Worm (Caenorhabditis elegans) whole organism, L2 larva: ENCODE results near the gene gdh-1.
A peak's percentile ranks its signal among the peaks of the same experiment; 100 is the strongest.

Source experiments
- F13H6.1 ChIP-seq: sonication (generic microtip); optimal IDR thresholded peaks from 2 replicates; lab custom pipeline; 2016; ENCODE audit warnings: missing genetic modification characterization, missing compliant biosample characterization
- R02D3.7 ChIP-seq: fragments of 150-350 bp; optimal IDR thresholded peaks from 2 replicates; lab custom pipeline; 2014; ENCODE audit warnings: missing biosample characterization, missing genetic modification characterization
- Y55F3AM.14 ChIP-seq: fragments of 200-800 bp; sonication (Bioruptor generic); optimal IDR thresholded peaks from 2 replicates; lab custom pipeline; 2018; ENCODE audit warnings: mild to moderate bottlenecking, missing genetic modification characterization, missing compliant biosample characterization
- ZK546.5 ChIP-seq: sonication (generic microtip); optimal IDR thresholded peaks from 2 replicates; lab custom pipeline; 2017; ENCODE audit warnings: missing biosample characterization, missing genetic modification characterization
- alr-1 ChIP-seq: fragments of 150-350 bp; optimal IDR thresholded peaks from 2 replicates; lab custom pipeline; 2014; ENCODE audit warnings: missing biosample characterization, missing genetic modification characterization
- aly-2 ChIP-seq: fragments of 150-350 bp; optimal IDR thresholded peaks from 2 replicates; lab custom pipeline; 2014; ENCODE audit warnings: missing biosample characterization, missing genetic modification characterization
- ama-1 ChIP-seq: fragments of 150-350 bp; optimal IDR thresholded peaks from 2 replicates; lab custom pipeline; 2018; ENCODE audit warnings: inconsistent platforms
- ceh-16 ChIP-seq: fragments of 150-350 bp; optimal IDR thresholded peaks from 2 replicates; lab custom pipeline; 2014; ENCODE audit warnings: missing biosample characterization, missing genetic modification characterization
- ceh-82 ChIP-seq: fragments of 150-350 bp; optimal IDR thresholded peaks from 2 replicates; lab custom pipeline; 2014; ENCODE audit warnings: missing biosample characterization, missing genetic modification characterization
- crh-2 ChIP-seq: sonication (generic microtip); optimal IDR thresholded peaks from 2 replicates; lab custom pipeline; 2017; ENCODE audit warnings: missing biosample characterization, missing genetic modification characterization
- dmd-4 ChIP-seq: sonication (generic microtip); optimal IDR thresholded peaks from 2 replicates; lab custom pipeline; 2017; ENCODE audit warnings: missing biosample characterization, missing genetic modification characterization
- egl-27 ChIP-seq: sonication (generic microtip); optimal IDR thresholded peaks from 3 replicates; lab custom pipeline; 2017; ENCODE audit warnings: missing biosample characterization, missing genetic modification reagents, missing genetic modification characterization
- elt-1 ChIP-seq: fragments of 150-350 bp; optimal IDR thresholded peaks from 2 replicates; lab custom pipeline; 2014; ENCODE audit warnings: missing biosample characterization, missing genetic modification characterization
- elt-3 ChIP-seq: sonication (generic microtip); optimal IDR thresholded peaks from 2 replicates; lab custom pipeline; 2017; ENCODE audit warnings: missing biosample characterization, missing genetic modification characterization
- fos-1 ChIP-seq: fragments of 150-350 bp; optimal IDR thresholded peaks from 2 replicates; lab custom pipeline; 2014; ENCODE audit warnings: missing biosample characterization, missing genetic modification characterization
- gmeb-1 ChIP-seq: fragments of 150-350 bp; optimal IDR thresholded peaks from 2 replicates; lab custom pipeline; 2014; ENCODE audit warnings: missing biosample characterization, missing genetic modification characterization
- lin-11 ChIP-seq: fragments of 150-350 bp; sonication (generic microtip); optimal IDR thresholded peaks from 2 replicates; lab custom pipeline; 2014; ENCODE audit warnings: missing biosample characterization, missing genetic modification characterization, inconsistent platforms, mixed read lengths
- lin-13 ChIP-seq: fragments of 150-350 bp; optimal IDR thresholded peaks from 2 replicates; lab custom pipeline; 2014; ENCODE audit warnings: missing biosample characterization, missing genetic modification reagents, missing genetic modification characterization
- lin-39 ChIP-seq: fragments of 150-350 bp; optimal IDR thresholded peaks from 2 replicates; lab custom pipeline; 2014; ENCODE audit warnings: missing biosample characterization, missing genetic modification reagents, missing genetic modification characterization
- lsy-2 ChIP-seq, 2 experiments: fragments of 150-350 bp in 1 of 2; sonication (generic microtip) in 1 of 2; optimal IDR thresholded peaks; 2 replicates each; lab custom pipeline; 2014 to 2017; ENCODE audit warnings: missing biosample characterization in 2 of 2, missing genetic modification characterization in 2 of 2
- mab-5 ChIP-seq: fragments of 150-350 bp; optimal IDR thresholded peaks from 2 replicates; lab custom pipeline; 2014; ENCODE audit warnings: missing biosample characterization, missing genetic modification characterization
- mbf-1 ChIP-seq: sonication (generic microtip); optimal IDR thresholded peaks from 2 replicates; lab custom pipeline; 2017; ENCODE audit warnings: missing biosample characterization, missing genetic modification characterization
- mdl-1 ChIP-seq, 2 experiments: fragments of 150-350 bp in 1 of 2; sonication (generic microtip) in 1 of 2; optimal IDR thresholded peaks; 2 replicates each; lab custom pipeline; 2017; ENCODE audit warnings: missing biosample characterization in 2 of 2, missing genetic modification characterization in 2 of 2
- nhr-10 ChIP-seq: sonication (generic microtip); optimal IDR thresholded peaks from 2 replicates; lab custom pipeline; 2017; ENCODE audit warnings: missing biosample characterization, missing genetic modification characterization
- nhr-11 ChIP-seq: fragments of 150-350 bp; optimal IDR thresholded peaks from 2 replicates; lab custom pipeline; 2014; ENCODE audit warnings: missing biosample characterization, missing genetic modification characterization
- nhr-12 ChIP-seq: fragments of 150-350 bp; optimal IDR thresholded peaks from 2 replicates; lab custom pipeline; 2014; ENCODE audit warnings: missing biosample characterization, missing genetic modification characterization
- nhr-129 ChIP-seq: fragments of 150-350 bp; optimal IDR thresholded peaks from 2 replicates; lab custom pipeline; 2014; ENCODE audit warnings: missing biosample characterization, missing genetic modification characterization
- nhr-21 ChIP-seq: fragments of 150-350 bp; optimal IDR thresholded peaks from 2 replicates; lab custom pipeline; 2014; ENCODE audit warnings: missing biosample characterization, missing genetic modification characterization
- nhr-23 ChIP-seq: fragments of 150-350 bp; optimal IDR thresholded peaks from 2 replicates; lab custom pipeline; 2014; ENCODE audit warnings: missing biosample characterization, missing genetic modification reagents, missing genetic modification characterization
- nhr-237 ChIP-seq: fragments of 150-350 bp; optimal IDR thresholded peaks from 2 replicates; lab custom pipeline; 2014; ENCODE audit warnings: missing biosample characterization, missing genetic modification characterization
- nhr-25 ChIP-seq: fragments of 150-350 bp; sonication (generic microtip); optimal IDR thresholded peaks from 3 replicates; lab custom pipeline; 2014; ENCODE audit warnings: missing biosample characterization, missing genetic modification characterization
- nhr-6 ChIP-seq: fragments of 150-350 bp; optimal IDR thresholded peaks from 2 replicates; lab custom pipeline; 2014; ENCODE audit warnings: missing biosample characterization, missing genetic modification characterization
- nhr-77 ChIP-seq: fragments of 150-350 bp; optimal IDR thresholded peaks from 2 replicates; lab custom pipeline; 2014; ENCODE audit warnings: missing biosample characterization, missing genetic modification characterization
- peb-1 ChIP-seq: fragments of 150-350 bp; optimal IDR thresholded peaks from 2 replicates; lab custom pipeline; 2014; ENCODE audit warnings: missing biosample characterization, missing genetic modification characterization
- sem-4 ChIP-seq: fragments of 150-350 bp; optimal IDR thresholded peaks from 2 replicates; lab custom pipeline; 2014; ENCODE audit warnings: missing biosample characterization, missing genetic modification reagents, missing genetic modification characterization
- skn-1 ChIP-seq: sonication (generic microtip); optimal IDR thresholded peaks from 2 replicates; lab custom pipeline; 2017; ENCODE audit warnings: missing biosample characterization, missing genetic modification characterization
- sma-3 ChIP-seq: sonication (generic microtip); optimal IDR thresholded peaks from 2 replicates; lab custom pipeline; 2016; ENCODE audit warnings: missing genetic modification reagents, missing genetic modification characterization, missing compliant biosample characterization
- sma-9 ChIP-seq, 2 experiments: fragments of 150-350 bp in 1 of 2; sonication (generic microtip) in 1 of 2; optimal IDR thresholded peaks; 2 replicates each; lab custom pipeline; 2014 to 2016; ENCODE audit warnings: missing genetic modification characterization in 2 of 2, mild to moderate bottlenecking in 1 of 2, missing biosample characterization in 1 of 2, missing compliant biosample characterization in 1 of 2, missing genetic modification reagents in 1 of 2, moderate library complexity in 1 of 2
- snpc-4 ChIP-seq: fragments of 150-350 bp; optimal IDR thresholded peaks from 2 replicates; lab custom pipeline; 2014; ENCODE audit warnings: missing biosample characterization, missing genetic modification characterization
- unc-39 ChIP-seq: fragments of 150-350 bp; optimal IDR thresholded peaks from 2 replicates; lab custom pipeline; 2014; ENCODE audit warnings: missing biosample characterization, missing genetic modification characterization
- unc-55 ChIP-seq: fragments of 150-350 bp; sonication (generic microtip); optimal IDR thresholded peaks from 3 replicates; lab custom pipeline; 2014; ENCODE audit warnings: missing biosample characterization, missing genetic modification reagents, missing genetic modification characterization
- unc-62 ChIP-seq: fragments of 150-350 bp; optimal IDR thresholded peaks from 2 replicates; lab custom pipeline; 2014; ENCODE audit warnings: missing biosample characterization, missing genetic modification reagents, missing genetic modification characterization
- zag-1 ChIP-seq: fragments of 150-350 bp; optimal IDR thresholded peaks from 2 replicates; lab custom pipeline; 2014; ENCODE audit warnings: missing biosample characterization, missing genetic modification characterization
- ztf-1 ChIP-seq: fragments of 200-800 bp; sonication (Bioruptor generic); conservative IDR thresholded peaks from 2 replicates; pipeline ENCODE4 v1.3.6; 2022; ENCODE audit warnings: missing genetic modification characterization, missing compliant biosample characterization
- ztf-11 ChIP-seq: sonication (generic microtip); optimal IDR thresholded peaks from 2 replicates; lab custom pipeline; 2017; ENCODE audit warnings: missing biosample characterization, missing genetic modification characterization

The gdh-1 gene

ce11 chrIV:11913295-11913940 is 39.6 kb upstream of the gdh-1 start:
- TF ChIP-seq unc-62 (GFP tag; lab: Kevin White, UChicago): no peak
- no peak for TF ChIP-seq nhr-129
- no peak for TF ChIP-seq alr-1
- TF ChIP-seq gmeb-1 (tag; lab: Kevin White, UChicago): peak; percentile 12
- TF ChIP-seq fos-1 (tag; lab: Kevin White, UChicago): peak; percentile 11
- no peak for TF ChIP-seq elt-3

ce11 chrIV:11914260-11914836 is 38.7 kb upstream of the gdh-1 start:
- TF ChIP-seq egl-27 (tag; lab: Kevin White, UChicago) (no peak), alr-1 (no peak), lsy-2 (tag; optimal IDR thresholded peaks at IDR 0.05; lab: Kevin White, UChicago) (no peak), zag-1 (tag; lab: Kevin White, UChicago) (no peak), mab-5 (tag; lab: Kevin White, UChicago) (no peak), elt-1 (tag; lab: Kevin White, UChicago) (no peak), sma-9 (GFP tag; optimal IDR thresholded peaks at IDR 0.05; lab: Kevin White, UChicago) (no peak), sma-9 (tag; optimal IDR thresholded peaks at IDR 0.05; lab: Kevin White, UChicago) (no peak)

ce11 chrIV:11914837-11915737 is 38.0 kb upstream of the gdh-1 start, which contains the start of gene fat-6:
fat-6 (minus strand) TSS chrIV:11915687.
- no peak for TF ChIP-seq egl-27 (tag; lab: Kevin White, UChicago)
- TF ChIP-seq dmd-4: no peak
- no peak for TF ChIP-seq mab-5 (tag; lab: Kevin White, UChicago)
- no peak for TF ChIP-seq nhr-12 (tag; lab: Kevin White, UChicago)
- no peak for TF ChIP-seq skn-1 (tag; lab: Kevin White, UChicago)
- TF ChIP-seq nhr-11 (tag; lab: Kevin White, UChicago): no peak
- no peak for TF ChIP-seq ceh-16 (tag; lab: Kevin White, UChicago)
- TF ChIP-seq lin-11 (tag; lab: Kevin White, UChicago): no peak
- TF ChIP-seq unc-55 (GFP tag; lab: Kevin White, UChicago): no peak
- TF ChIP-seq mdl-1 (tag; optimal IDR thresholded peaks at IDR 0.05; lab: Kevin White, UChicago): no peak
- no peak for TF ChIP-seq ceh-82 (tag; lab: Kevin White, UChicago)
- no peak for TF ChIP-seq nhr-77
- peak in 1 of 2 experiments; percentile 14 for TF ChIP-seq lsy-2 (tag; optimal IDR thresholded peaks at IDR 0.05; lab: Kevin White, UChicago)
- TF ChIP-seq zag-1 (tag; lab: Kevin White, UChicago): no peak
- no peak for TF ChIP-seq lin-13 (GFP tag; lab: Kevin White, UChicago)
- no peak for TF ChIP-seq nhr-6 (tag; lab: Kevin White, UChicago)
- TF ChIP-seq aly-2 (tag; lab: Kevin White, UChicago): no peak
- no peak for TF ChIP-seq alr-1
- no peak for TF ChIP-seq unc-62 (GFP tag; lab: Kevin White, UChicago)
- peak; percentile 45 for TF ChIP-seq crh-2 (tag; lab: Kevin White, UChicago)
- no peak for TF ChIP-seq ama-1 (lab: Kevin White, UChicago)
- TF ChIP-seq R02D3.7 (tag; lab: Kevin White, UChicago): no peak
- TF ChIP-seq lin-39 (tag; lab: Kevin White, UChicago): no peak
- no peak for TF ChIP-seq elt-1 (tag; lab: Kevin White, UChicago)
- TF ChIP-seq nhr-25: peak; percentile 3
- no peak for TF ChIP-seq snpc-4 (tag; lab: Kevin White, UChicago)
- TF ChIP-seq gmeb-1 (tag; lab: Kevin White, UChicago): peak; percentile 24
- TF ChIP-seq nhr-21 (tag; lab: Kevin White, UChicago): peak; percentile 53
- no peak for TF ChIP-seq sem-4 (tag; lab: Kevin White, UChicago)
- TF ChIP-seq nhr-237: no peak
- no peak for TF ChIP-seq nhr-10 (tag; lab: Kevin White, UChicago)
- TF ChIP-seq elt-3: no peak
- TF ChIP-seq ztf-11: no peak
- peak; percentile 17 for TF ChIP-seq F13H6.1 (tag; lab: Kevin White, UChicago)
- no peak for TF ChIP-seq nhr-23 (tag; lab: Kevin White, UChicago)
- TF ChIP-seq fos-1 (tag; lab: Kevin White, UChicago): peak; percentile 65
- TF ChIP-seq ZK546.5 (tag; lab: Kevin White, UChicago): no peak
- TF ChIP-seq mbf-1: no peak
- TF ChIP-seq peb-1 (tag; lab: Kevin White, UChicago): no peak
- peak; percentile 72 for TF ChIP-seq sma-9 (GFP tag; optimal IDR thresholded peaks at IDR 0.05; lab: Kevin White, UChicago)
- no peak for TF ChIP-seq sma-9 (tag; optimal IDR thresholded peaks at IDR 0.05; lab: Kevin White, UChicago)
- no peak for TF ChIP-seq unc-39 (tag; lab: Kevin White, UChicago)
- TF ChIP-seq sma-3 (GFP tag; lab: Kevin White, UChicago): peak; percentile 36
- no peak for TF ChIP-seq Y55F3AM.14
- no peak for TF ChIP-seq ztf-1 (GFP tag; lab: Robert Waterston, UW)
